Worm (Caenorhabditis elegans): Measurements from ENCODE around the gene F40G9.19.
A peak's percentile ranks its signal among the peaks of the same experiment; 100 is the strongest.

The F40G9.19 gene

DNA sequence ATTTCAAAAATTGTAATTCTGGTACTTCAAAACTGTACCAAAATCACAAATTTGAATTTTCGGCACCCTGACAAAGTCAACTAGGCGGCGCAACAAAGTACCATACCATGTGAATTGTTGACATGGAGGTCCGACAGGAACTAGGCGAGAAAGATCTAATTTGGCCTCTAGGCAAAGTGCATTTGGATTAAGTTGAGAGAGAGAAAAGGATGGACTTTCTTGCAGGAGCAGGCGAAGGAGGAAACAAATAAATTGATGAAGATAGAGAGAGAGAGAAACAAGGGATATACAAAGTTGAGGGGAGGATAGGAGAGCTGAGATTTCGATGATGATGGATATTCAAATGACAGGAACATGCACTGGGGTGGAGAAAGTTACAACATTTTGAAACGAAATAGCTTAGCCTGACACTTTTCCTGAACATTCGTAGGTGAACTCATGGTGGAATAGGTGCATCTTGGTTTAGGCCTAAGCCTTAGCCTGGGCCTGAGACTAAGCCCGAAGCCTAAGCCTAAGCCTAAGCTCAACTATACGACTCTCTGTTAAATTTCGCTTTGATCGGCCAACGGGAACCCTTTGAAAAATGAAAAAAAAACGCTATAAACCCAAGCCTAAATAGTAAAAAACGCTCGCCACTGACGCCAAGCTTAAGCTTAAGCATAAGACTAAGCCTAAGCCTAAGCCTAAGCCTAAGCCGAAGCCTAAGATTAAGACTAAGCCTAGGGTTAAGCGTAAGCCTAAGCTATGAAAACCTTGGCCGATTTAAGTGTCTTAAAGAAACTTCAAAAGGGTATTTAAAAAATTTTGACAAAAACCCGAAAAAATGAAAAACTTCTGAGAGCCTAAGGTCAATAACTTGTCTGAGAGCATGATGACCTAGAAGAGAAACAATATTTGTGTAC, 35.4 kb downstream of the F40G9.19 start (continued):
- TF ChIP-seq hlh-8 (tag; optimal IDR thresholded peaks at IDR 0.05) (no peak), nhr-232 (tag; optimal IDR thresholded peaks at IDR 0.05) (no peak), eyg-1 (tag; optimal IDR thresholded peaks at IDR 0.05) (no peak), K02D7.2 (tag; optimal IDR thresholded peaks at IDR 0.05) (no peak), ceh-34 (tag; optimal IDR thresholded peaks at IDR 0.05) (no peak), unc-42 (tag; optimal IDR thresholded peaks at IDR 0.05) (peak; percentile 95), ets-4 (tag; optimal IDR thresholded peaks at IDR 0.05) (no peak), ztf-16 (tag; optimal IDR thresholded peaks at IDR 0.05) (no peak), pha-4 (tag; optimal IDR thresholded peaks at IDR 0.05) (no peak), ceh-14 (tag; optimal IDR thresholded peaks at IDR 0.05) (no peak)

DNA sequence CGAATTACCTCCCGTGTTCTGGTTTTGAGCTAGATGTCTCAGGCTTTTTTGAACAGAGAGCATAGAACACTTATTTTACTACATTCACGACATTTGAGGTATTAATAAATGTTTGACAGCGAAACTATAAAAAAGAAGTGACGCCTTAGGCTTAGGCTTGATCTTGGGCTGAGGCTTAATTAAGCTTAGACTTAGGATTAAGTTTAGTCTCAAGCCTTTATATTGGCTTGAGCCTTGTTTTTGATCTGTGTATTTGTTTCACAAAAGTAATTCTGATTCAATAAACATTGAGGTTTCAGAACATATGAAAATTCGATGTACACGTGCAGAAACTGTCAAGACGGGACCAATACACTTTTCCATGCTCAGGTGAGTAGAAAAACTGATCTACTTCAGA, 36.1 kb downstream of the F40G9.19 start, which contains the start of gene klp-20:
Gene klp-20 (plus strand): TSS at position 298 of the 397 bp plus-strand sequence.
- TF ChIP-seq unc-55 (GFP tag; optimal IDR thresholded peaks at IDR 0.05) (no peak), hlh-13 (GFP tag; optimal IDR thresholded peaks at IDR 0.05) (no peak)

DNA sequence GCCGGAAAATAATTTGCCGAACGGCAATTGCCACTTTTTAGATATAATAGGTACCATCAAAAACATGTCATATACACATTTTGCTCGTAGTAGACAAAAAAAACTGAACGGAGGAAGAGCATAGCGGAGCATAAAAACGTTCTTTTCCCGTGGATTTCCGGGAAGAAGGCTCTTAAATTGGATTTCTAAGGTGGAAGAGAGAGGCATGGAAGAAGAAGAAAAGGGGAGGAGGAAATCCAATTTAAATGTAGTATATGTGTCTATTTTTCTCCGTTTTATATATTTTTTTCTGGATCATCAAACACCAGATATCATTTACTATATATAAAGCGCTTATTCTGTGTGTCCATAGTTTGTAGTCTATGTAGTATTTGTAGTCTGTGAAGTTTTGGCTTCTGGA, 37.8 kb downstream of the F40G9.19 start:
- no peak for TF ChIP-seq zip-5 (tag; optimal IDR thresholded peaks at IDR 0.05)
- peak; percentile 65 for TF ChIP-seq unc-42 (tag; optimal IDR thresholded peaks at IDR 0.05)

DNA sequence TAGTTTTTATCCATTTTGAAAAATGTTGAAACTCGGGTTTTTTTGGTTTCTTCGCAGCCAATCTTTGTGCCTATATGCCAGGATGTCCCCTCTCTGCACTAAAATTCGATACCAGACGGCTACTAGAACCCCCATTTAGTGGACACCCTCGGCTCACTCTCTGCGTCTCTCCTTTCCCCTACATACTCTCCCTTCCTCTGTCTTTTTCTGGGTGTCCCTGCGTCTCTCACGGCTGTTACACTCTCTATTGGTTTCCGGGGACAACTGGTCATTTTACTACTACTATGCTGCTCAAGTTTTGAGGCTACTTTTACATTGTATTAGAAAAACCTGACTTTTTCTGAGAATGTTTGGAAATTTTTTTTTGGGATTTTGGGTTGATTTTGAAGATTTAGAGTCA, 46.8 kb downstream of the F40G9.19 start:
- TF ChIP-seq ets-4 (tag; optimal IDR thresholded peaks at IDR 0.05) (no peak), odd-2 (tag; optimal IDR thresholded peaks at IDR 0.05) (no peak), ceh-19 (GFP tag; optimal IDR thresholded peaks at IDR 0.05) (no peak), ceh-48 (tag; optimal IDR thresholded peaks at IDR 0.05) (peak; percentile 6), tbx-2 (tag; optimal IDR thresholded peaks at IDR 0.05) (no peak), rnt-1 (tag; optimal IDR thresholded peaks at IDR 0.05) (no peak), ceh-18 (tag; optimal IDR thresholded peaks at IDR 0.05) (no peak), tbx-7 (tag; optimal IDR thresholded peaks at IDR 0.05) (no peak), unc-55 (GFP tag; optimal IDR thresholded peaks at IDR 0.05) (no peak), nhr-232 (tag; optimal IDR thresholded peaks at IDR 0.05) (no peak), sox-2 (GFP tag; IDR thresholded peaks at IDR 0.05) (no peak), zip-5 (tag; optimal IDR thresholded peaks at IDR 0.05) (no peak), dve-1 (tag; optimal IDR thresholded peaks at IDR 0.05) (no peak), pha-2 (tag; optimal IDR thresholded peaks at IDR 0.05) (no peak), nfya-1 (tag; optimal IDR thresholded peaks at IDR 0.05) (peak; percentile 20), unc-42 (tag; optimal IDR thresholded peaks at IDR 0.05) (peak; percentile 29), pat-9 (tag; optimal IDR thresholded peaks at IDR 0.05) (no peak), T23F11.4 (GFP tag; optimal IDR thresholded peaks at IDR 0.05) (no peak), ztf-16 (tag; optimal IDR thresholded peaks at IDR 0.05) (no peak), dmd-4 (tag; optimal IDR thresholded peaks at IDR 0.05; ENCODE audit: borderline replicate concordance) (no peak), mec-3 (tag; optimal IDR thresholded peaks at IDR 0.05; ENCODE audit: borderline replicate concordance) (no peak), ahr-1 (tag; optimal IDR thresholded peaks at IDR 0.05) (no peak), ceh-31 (tag; optimal IDR thresholded peaks at IDR 0.05) (peak; percentile 49), madf-2 (tag; optimal IDR thresholded peaks at IDR 0.05) (no peak), ceh-34 (tag; optimal IDR thresholded peaks at IDR 0.05) (peak; percentile 46), hlh-8 (tag; optimal IDR thresholded peaks at IDR 0.05) (no peak), ref-2 (tag; optimal IDR thresholded peaks at IDR 0.05) (no peak), unc-3 (GFP tag; conservative IDR thresholded peaks at IDR 0.05) (no peak), unc-3 (tag; optimal IDR thresholded peaks at IDR 0.05) (no peak), ttx-3 (tag; optimal IDR thresholded peaks at IDR 0.05) (no peak), pros-1 (tag; optimal IDR thresholded peaks at IDR 0.05) (no peak), ceh-30 (tag; optimal IDR thresholded peaks at IDR 0.05) (no peak), ceh-9 (tag; optimal IDR thresholded peaks at IDR 0.05) (no peak), ceh-22 (tag; optimal IDR thresholded peaks at IDR 0.05) (no peak), pqm-1 (tag; optimal IDR thresholded peaks at IDR 0.05) (no peak)
